Fruit fly (Drosophila melanogaster): ENCODE data around the gene Cdk2.

DNA sequence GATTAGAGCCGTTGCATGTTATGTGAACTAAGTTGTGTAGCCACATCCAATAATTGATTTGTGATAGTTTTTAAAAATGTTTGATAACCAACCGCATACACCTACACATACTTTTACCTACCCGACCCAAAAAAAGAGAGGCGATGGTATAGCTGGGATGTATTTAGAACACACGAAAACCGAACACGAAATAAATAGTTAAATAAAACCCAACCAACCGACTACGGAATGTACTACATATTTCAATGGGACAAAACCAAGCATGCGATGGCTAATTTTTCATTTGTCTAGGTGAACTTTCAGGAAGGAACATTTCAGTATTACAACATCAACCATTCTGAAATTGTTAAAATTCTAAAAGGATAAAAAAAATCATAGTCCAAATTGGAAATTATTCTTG is 21.0 kb downstream of the Cdk2 start, which contains the start of gene Syp:
- TF ChIP-seq CG8478 (optimal IDR thresholded peaks at IDR 0.05) (no peak), CTCF (optimal IDR thresholded peaks at IDR 0.05) (no peak)

Measured in S2 (cell line).